Fruit fly (Drosophila melanogaster): Measurements from ENCODE around the gene CG13896.

DNA sequence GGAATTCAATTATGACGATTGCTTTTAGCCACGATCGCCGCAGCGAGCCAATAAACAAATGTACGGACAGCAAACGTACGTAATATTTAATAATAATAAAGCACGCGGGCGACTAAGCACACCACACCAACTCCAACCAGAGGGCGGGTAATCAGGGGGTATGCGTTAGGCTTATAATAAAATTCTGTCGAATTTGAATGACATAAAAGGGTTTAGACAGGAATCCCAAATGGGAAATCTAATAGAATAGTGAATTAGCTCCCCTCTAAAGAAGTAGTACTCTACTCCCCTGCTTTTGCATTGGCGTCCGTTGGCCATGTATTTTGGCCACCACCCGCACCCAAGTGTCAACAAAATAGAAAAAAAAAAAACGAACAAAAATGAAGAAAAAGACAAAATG is 10.7 kb upstream of the CG13896 start:
- no peak for TF ChIP-seq pan (optimal IDR thresholded peaks at IDR 0.05)
- TF ChIP-seq psq (optimal IDR thresholded peaks at IDR 0.05), result no peak
- TF ChIP-seq CG8478 (optimal IDR thresholded peaks at IDR 0.05), result no peak
